Worm (Caenorhabditis elegans): ENCODE measurements around the gene lrpr-1.

Gene lrpr-1

DNA sequence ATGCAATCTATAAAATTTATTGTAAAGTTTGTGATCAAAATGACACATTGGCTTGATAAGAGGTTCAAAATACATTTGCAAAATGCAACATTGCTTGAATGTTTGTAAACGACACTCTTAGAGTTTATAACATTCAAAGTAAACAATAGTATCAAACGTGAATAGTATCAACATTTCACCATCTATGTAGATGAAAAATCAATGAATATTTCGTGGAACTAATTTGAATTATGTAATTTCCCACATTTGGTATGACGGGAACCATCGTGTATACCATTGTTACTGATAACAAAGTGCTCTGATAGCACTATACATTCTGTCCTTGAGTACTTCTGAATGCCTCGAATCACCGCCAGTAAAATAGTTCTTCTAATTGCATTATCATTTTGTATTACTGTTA is 12.9 kb upstream of the lrpr-1 start, which contains the start of gene galt-1:
TSS of gene galt-1 (plus strand) at position 318 of the 400 bp plus-strand sequence.
- no peak for TF ChIP-seq lin-15B (tag; optimal IDR thresholded peaks at IDR 0.05)
- TF ChIP-seq ceh-32 (tag; optimal IDR thresholded peaks at IDR 0.05; ENCODE audit: poor library complexity) = no peak
- no peak for TF ChIP-seq daf-16 (GFP tag; optimal IDR thresholded peaks at IDR 0.05)
- TF ChIP-seq daf-16 (tag; optimal IDR thresholded peaks at IDR 0.05) = peak; percentile 63
- no peak for TF ChIP-seq sdz-12 (GFP tag; optimal IDR thresholded peaks at IDR 0.05)
- TF ChIP-seq dve-1 (tag; optimal IDR thresholded peaks at IDR 0.05; ENCODE audit: insufficient read depth) = peak; percentile 25
- peak; percentile 52 for TF ChIP-seq pqm-1 (tag; optimal IDR thresholded peaks at IDR 0.05)
- peak; percentile 31 for TF ChIP-seq nhr-77 (tag; optimal IDR thresholded peaks at IDR 0.05)
- TF ChIP-seq nhr-28 (tag; optimal IDR thresholded peaks at IDR 0.05) = peak; percentile 50

DNA sequence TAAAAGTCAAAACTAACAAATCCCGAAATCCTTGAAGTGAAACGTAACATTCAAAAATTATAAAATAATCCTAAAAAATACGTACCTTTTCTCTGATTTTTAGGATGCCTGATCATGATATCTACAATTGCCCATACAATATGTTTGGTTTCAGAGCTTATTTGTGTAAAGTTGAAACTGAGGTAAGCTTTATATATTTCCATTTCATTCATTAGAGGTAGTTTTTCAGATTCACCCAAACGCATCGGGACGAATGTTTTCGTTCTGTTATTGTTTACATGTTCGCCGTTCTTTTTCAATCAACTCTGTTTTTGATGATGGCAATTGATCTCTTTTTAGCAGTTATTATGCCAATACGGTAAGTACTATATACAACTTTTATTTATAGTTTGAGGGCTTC is 10.3 kb upstream of the lrpr-1 start:
- TF ChIP-seq zip-2 (tag; optimal IDR thresholded peaks at IDR 0.05) (no peak), egl-27 (tag; optimal IDR thresholded peaks at IDR 0.05) (no peak), aha-1 (tag) (peak; percentile 50), nhr-10 (tag; optimal IDR thresholded peaks at IDR 0.05) (no peak), dve-1 (tag; optimal IDR thresholded peaks at IDR 0.05; ENCODE audit: insufficient read depth) (no peak)

DNA sequence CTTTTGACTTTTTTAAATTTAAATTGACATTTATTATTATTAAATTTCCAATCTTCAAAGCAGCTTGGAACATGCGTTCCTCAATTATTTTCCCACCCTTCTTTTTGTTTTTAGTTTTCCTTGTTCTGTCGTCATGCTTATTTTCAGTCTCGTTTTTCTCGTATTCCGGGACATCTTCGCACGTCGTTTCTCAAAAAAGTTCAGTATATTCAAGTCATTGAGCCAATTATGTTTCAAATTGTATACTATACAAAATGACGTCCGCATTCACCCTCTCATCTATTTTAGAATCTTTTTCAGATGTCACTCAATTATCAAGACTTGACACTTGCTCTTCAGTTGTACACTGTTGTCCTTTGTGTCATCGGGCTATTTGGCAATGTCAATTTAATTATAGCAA is 9.7 kb upstream of the lrpr-1 start, which contains the start of gene srsx-17:
TSS of gene srsx-17 (plus strand) at position 301 of the 400 bp plus-strand sequence.
- TF ChIP-seq saeg-2 (GFP tag; IDR thresholded peaks at IDR 0.05) = no peak
- no peak for TF ChIP-seq daf-8 (GFP tag; IDR thresholded peaks at IDR 0.05)
- no peak for TF ChIP-seq daf-16 (GFP tag; optimal IDR thresholded peaks at IDR 0.05)
- no peak for TF ChIP-seq daf-16 (tag; optimal IDR thresholded peaks at IDR 0.05)
- no peak for TF ChIP-seq daf-19 (GFP tag; conservative IDR thresholded peaks at IDR 0.05)
- TF ChIP-seq fos-1 (tag; optimal IDR thresholded peaks at IDR 0.05) = no peak
- TF ChIP-seq nhr-42 (GFP tag; IDR thresholded peaks at IDR 0.05) = no peak
- no peak for TF ChIP-seq daf-12 (tag; optimal IDR thresholded peaks at IDR 0.05)
- TF ChIP-seq madf-9 (GFP tag; conservative IDR thresholded peaks at IDR 0.05) = no peak
- no peak for TF ChIP-seq F10B5.3 (tag; optimal IDR thresholded peaks at IDR 0.05)
- no peak for TF ChIP-seq snpc-4 (tag; optimal IDR thresholded peaks at IDR 0.05)
- no peak for TF ChIP-seq zfp-3 (GFP tag; conservative IDR thresholded peaks at IDR 0.05)
- TF ChIP-seq pha-4 (GFP tag; IDR thresholded peaks at IDR 0.05) = no peak
- no peak for TF ChIP-seq pha-4 (tag; optimal IDR thresholded peaks at IDR 0.05)
- TF ChIP-seq lsy-2 (tag; optimal IDR thresholded peaks at IDR 0.05) = no peak
- no peak for TF ChIP-seq jun-1 (tag; optimal IDR thresholded peaks at IDR 0.05)
- TF ChIP-seq mxl-3 (GFP tag; optimal IDR thresholded peaks at IDR 0.05) = no peak
- no peak for TF ChIP-seq R02D3.7 (tag; optimal IDR thresholded peaks at IDR 0.05)
- TF ChIP-seq nhr-10 (tag; optimal IDR thresholded peaks at IDR 0.05) = no peak
- TF ChIP-seq sdz-12 (GFP tag; optimal IDR thresholded peaks at IDR 0.05) = no peak
- TF ChIP-seq D1046.2 (GFP tag; IDR thresholded peaks at IDR 0.05) = no peak

DNA sequence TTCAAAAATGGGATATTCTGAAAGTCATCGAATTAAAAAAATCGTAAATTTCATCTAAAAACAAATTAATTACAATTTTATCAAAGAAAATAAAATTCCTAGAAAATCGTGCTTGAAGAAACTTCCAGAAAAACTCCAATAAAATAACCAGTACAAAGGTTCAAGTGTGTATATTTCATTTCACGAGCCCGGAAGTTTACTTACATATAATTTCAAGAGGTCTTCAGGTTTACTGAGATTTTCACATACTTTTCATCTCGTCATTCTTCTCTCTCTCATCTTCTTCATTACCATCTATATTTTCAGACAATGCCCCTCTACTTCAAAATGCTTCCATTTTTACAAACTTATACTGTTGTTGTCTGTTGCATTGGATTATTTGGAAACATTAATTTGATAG is 4.5 kb upstream of the lrpr-1 start, which contains the start of gene srsx-18:
TSS of gene srsx-18 (plus strand) at position 301 of the 400 bp plus-strand sequence.
- TF ChIP-seq R02D3.7 (tag; optimal IDR thresholded peaks at IDR 0.05) (no peak), duxl-1 (tag; optimal IDR thresholded peaks at IDR 0.05; ENCODE audit: poor library complexity) (no peak), arid-1 (GFP tag; conservative IDR thresholded peaks at IDR 0.05) (no peak), nhr-76 (tag; optimal IDR thresholded peaks at IDR 0.05) (no peak), lin-39 (tag; optimal IDR thresholded peaks at IDR 0.05) (no peak), madf-5 (GFP tag; IDR thresholded peaks at IDR 0.05) (no peak), lin-15B (tag; optimal IDR thresholded peaks at IDR 0.05) (no peak), ceh-32 (tag; optimal IDR thresholded peaks at IDR 0.05; ENCODE audit: poor library complexity) (no peak), hif-1 (tag; optimal IDR thresholded peaks at IDR 0.05) (no peak), lin-13 (GFP tag; optimal IDR thresholded peaks at IDR 0.05) (no peak)

Data from whole organism, L4 larva.